Fruit fly (Drosophila melanogaster) Kc167 (cell line): ENCODE results near the gene CG34267.

Experiments used
- Myc ChIP-seq: fragments of >200 bp; optimal IDR thresholded peaks from 2 replicates; lab custom pipeline; 2017; ENCODE audit warnings: missing external identifiers
- h ChIP-seq: fragments of >200 bp; optimal IDR thresholded peaks from 3 replicates; lab custom pipeline; 2018; ENCODE audit warnings: missing external identifiers
- insv ChIP-seq: fragments of >200 bp; optimal IDR thresholded peaks from 3 replicates; lab custom pipeline; 2018; ENCODE audit warnings: missing external identifiers
- psq ChIP-seq: fragments of >200 bp; optimal IDR thresholded peaks from 2 replicates; lab custom pipeline; 2017; ENCODE audit warnings: missing external identifiers
- ttk ChIP-seq: sonication (Bioruptor generic); optimal IDR thresholded peaks from 2 replicates; lab custom pipeline; 2017; ENCODE audit warnings: missing external identifiers

DNA sequence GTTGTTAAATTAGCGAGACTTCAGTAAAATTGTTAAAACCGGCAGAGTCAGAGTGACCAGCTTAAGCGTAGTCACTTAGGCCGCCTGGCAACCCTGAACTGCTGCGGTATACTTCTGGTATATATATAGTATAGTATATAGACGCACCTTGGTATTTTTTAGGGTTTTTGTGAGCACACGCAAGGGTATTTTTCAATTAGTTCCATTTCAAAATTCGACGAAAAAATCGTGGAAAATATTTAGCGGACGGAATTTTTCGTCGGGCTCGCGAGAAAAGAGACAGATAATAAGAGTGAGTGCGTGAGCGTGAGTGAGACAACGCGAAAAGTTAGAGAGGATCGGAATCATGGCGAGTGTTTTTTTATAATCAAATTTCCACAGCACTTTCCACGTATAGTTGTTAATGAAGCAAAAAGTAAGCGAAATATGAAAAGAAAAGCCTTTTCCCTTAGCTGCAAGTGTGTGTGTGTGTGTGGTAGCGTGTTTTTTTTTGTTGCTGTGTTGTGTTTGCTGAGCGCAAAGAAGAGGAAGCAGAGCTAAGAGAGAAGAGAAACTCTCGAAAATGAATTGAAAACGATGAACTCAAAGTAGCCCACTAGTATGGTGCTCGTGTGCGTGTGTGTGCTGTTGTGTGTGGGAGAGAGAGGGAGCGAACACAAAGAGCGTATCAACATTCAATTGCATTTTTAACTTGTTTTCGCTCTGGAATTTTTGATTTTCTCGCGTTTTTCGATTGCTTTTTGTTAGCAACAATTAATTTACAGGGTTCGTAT lies 42.8 kb upstream of the CG34267 start, which contains the start of the genes Cypl and Hipk:
- TF ChIP-seq psq (no peak), insv (lab: Kevin White, UChicago) (no peak), h (no peak), Myc (lab: Kevin White, UChicago) (no peak), ttk (lab: Kevin White, UChicago) (no peak)
